Worm (Caenorhabditis elegans): Measurements from ENCODE around the gene crp-1.

crp-1 gene

ce11 chrV:10468709-10469108 lies 9.7 kb upstream of the crp-1 start:
- TF ChIP-seq fkh-2 (tag; optimal IDR thresholded peaks at IDR 0.05) (no peak), nhr-67 (tag; optimal IDR thresholded peaks at IDR 0.05) (no peak), ama-1 (optimal IDR thresholded peaks at IDR 0.05) (peak; percentile 61), snpc-4 (tag; optimal IDR thresholded peaks at IDR 0.05) (no peak), elt-3 (tag; optimal IDR thresholded peaks at IDR 0.05) (no peak)

DNA sequence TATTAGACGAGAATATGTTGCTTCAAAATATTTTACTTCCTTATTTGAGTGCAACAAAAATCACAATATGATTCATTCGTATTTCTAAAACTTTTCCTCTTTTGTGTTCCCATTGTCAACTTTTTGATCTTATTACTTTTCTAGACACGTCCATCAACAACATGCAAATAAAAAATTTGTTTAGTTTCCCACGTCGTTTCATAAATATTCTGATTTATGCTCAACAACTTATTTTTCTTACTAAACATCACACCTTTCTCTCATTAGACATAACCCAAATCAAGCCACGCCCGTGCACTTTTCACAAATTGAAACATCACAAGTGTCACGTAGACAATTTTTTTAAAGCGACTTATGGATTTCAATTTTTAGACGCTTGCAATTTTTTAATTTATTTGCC lies 8.5 kb upstream of the crp-1 start:
- TF ChIP-seq sea-2 (GFP tag; optimal IDR thresholded peaks at IDR 0.05), result no peak
- TF ChIP-seq pha-4 (tag; optimal IDR thresholded peaks at IDR 0.05), result no peak
- TF ChIP-seq jun-1 (tag; optimal IDR thresholded peaks at IDR 0.05), result no peak
- no peak for TF ChIP-seq nhr-23 (tag; optimal IDR thresholded peaks at IDR 0.05)
- no peak for TF ChIP-seq egl-27 (tag; optimal IDR thresholded peaks at IDR 0.05)

DNA sequence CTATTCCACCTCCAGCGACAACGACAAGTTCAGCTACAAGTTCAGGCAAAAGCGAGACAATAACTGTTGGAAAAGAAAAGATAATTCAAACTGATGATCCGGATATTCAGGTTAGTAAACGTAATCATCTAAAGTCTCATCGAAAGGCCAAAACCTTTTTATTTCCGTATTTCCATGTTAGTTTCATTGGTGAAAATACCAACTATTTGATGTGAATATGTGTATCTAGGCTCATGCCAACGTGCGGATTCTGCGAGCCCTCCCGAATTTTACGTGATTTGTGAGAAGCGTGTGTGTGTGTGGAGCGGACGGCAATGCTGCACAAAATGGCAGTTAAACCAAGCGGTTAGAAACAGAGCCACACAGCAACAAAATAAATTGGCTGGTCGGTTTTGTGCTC lies 7.4 kb upstream of the crp-1 start:
- TF ChIP-seq ceh-82 (tag; optimal IDR thresholded peaks at IDR 0.05) (no peak), pha-4 (tag; optimal IDR thresholded peaks at IDR 0.05) (peak; percentile 13), ama-1 (optimal IDR thresholded peaks at IDR 0.05) (peak; percentile 21), unc-62 (GFP tag; optimal IDR thresholded peaks at IDR 0.05) (no peak)

DNA sequence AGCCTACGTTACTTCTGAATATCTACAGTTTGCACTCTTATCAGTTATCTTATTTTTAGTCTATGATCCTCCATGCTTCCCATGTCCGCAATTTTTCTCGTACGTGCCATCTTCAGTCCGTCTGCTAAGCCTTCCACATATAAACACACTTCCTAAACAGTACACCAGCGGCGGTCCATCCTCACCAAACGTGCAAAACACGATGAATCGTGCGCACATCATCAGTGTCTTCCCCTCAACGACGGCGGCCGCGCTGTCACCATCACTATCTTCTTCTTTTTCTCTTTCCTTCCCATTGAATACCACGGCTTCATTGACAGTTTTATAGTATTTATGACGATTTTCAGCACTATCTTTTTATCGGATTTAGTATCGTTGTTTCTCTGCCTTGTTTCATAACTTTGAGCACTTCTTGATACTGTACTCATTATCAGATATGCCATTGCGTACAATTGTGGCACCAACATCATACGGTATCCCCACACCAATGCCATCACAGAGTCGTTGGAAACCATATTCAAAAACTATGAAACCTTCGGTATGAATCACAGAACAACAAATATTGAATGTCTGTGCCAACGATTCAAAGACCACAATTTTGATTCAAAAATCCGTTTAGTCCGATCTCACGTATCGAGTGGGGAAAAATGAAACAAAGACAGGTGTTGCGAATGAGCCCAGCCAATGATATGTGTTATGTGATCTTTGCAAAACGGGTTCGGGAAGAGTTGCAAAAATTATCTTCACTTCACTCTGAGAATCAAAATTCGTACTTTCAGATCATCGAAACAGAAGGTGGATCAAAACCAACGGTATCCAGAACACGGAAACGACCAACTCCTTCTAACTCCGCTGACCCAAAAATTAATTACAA lies 5.2 kb upstream of the crp-1 start:
- TF ChIP-seq mml-1 (tag; optimal IDR thresholded peaks at IDR 0.05), result no peak
- TF ChIP-seq snpc-4 (tag; optimal IDR thresholded peaks at IDR 0.05), result no peak
- TF ChIP-seq ama-1 (optimal IDR thresholded peaks at IDR 0.05), result peak; percentile 85
- no peak for TF ChIP-seq nhr-76 (tag; optimal IDR thresholded peaks at IDR 0.05)
- no peak for TF ChIP-seq fos-1 (tag; optimal IDR thresholded peaks at IDR 0.05)
- peak; percentile 1 for TF ChIP-seq egl-5 (tag; optimal IDR thresholded peaks at IDR 0.05)
- no peak for TF ChIP-seq lin-39 (tag; optimal IDR thresholded peaks at IDR 0.05)

- TF ChIP-seq snpc-4 (tag; optimal IDR thresholded peaks at IDR 0.05) (no peak), pha-4 (tag; optimal IDR thresholded peaks at IDR 0.05) (peak; percentile 64)
These were observed 4.3 kb upstream of the crp-1 start for ce11 chrV:10474040-10474439.

DNA sequence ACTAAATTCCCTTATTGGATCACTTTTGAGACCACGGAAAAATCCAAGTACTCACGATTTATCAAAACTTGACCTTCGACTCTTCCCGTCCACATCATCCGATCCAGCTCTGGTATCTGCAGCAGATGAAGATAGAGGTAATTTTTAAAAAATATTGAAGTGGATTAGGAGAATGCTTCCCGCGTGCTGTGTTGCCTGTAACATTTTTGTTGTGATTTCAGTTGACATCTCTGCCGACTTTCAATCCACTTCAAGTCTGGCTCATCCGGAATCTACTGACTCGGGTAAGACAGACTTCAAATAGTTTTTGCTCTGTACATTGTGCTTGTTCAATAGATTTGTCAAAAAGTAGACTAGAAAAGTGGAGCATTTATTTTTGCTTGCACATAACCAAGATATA lies 2.9 kb upstream of the crp-1 start:
- TF ChIP-seq nhr-237 (tag; optimal IDR thresholded peaks at IDR 0.05) (no peak), ceh-82 (tag; optimal IDR thresholded peaks at IDR 0.05) (no peak), mdl-1 (tag; optimal IDR thresholded peaks at IDR 0.05) (no peak), nhr-28 (tag; optimal IDR thresholded peaks at IDR 0.05) (no peak), nhr-77 (tag; optimal IDR thresholded peaks at IDR 0.05) (no peak), nhr-25 (tag; optimal IDR thresholded peaks at IDR 0.05) (no peak), ceh-16 (tag; optimal IDR thresholded peaks at IDR 0.05) (no peak), nhr-43 (tag; optimal IDR thresholded peaks at IDR 0.05; ENCODE audit: poor library complexity, severe bottlenecking) (no peak), mml-1 (tag; optimal IDR thresholded peaks at IDR 0.05) (no peak)

ce11 chrV:10476864-10477443 lies 1.4 kb upstream of the crp-1 start:
- no peak for TF ChIP-seq nhr-23 (tag; optimal IDR thresholded peaks at IDR 0.05)
- no peak for TF ChIP-seq ceh-28 (tag; optimal IDR thresholded peaks at IDR 0.05)
- peak; percentile 46 for TF ChIP-seq pha-4 (tag; optimal IDR thresholded peaks at IDR 0.05)
- no peak for TF ChIP-seq nhr-237 (tag; optimal IDR thresholded peaks at IDR 0.05)
- no peak for TF ChIP-seq lin-15B (tag; optimal IDR thresholded peaks at IDR 0.05)
- no peak for TF ChIP-seq nhr-77 (tag; optimal IDR thresholded peaks at IDR 0.05)
- no peak for TF ChIP-seq elt-3 (tag; optimal IDR thresholded peaks at IDR 0.05)
- no peak for TF ChIP-seq nhr-28 (tag; optimal IDR thresholded peaks at IDR 0.05)
- TF ChIP-seq zag-1 (tag; optimal IDR thresholded peaks at IDR 0.05), result no peak
- TF ChIP-seq nhr-76 (tag; optimal IDR thresholded peaks at IDR 0.05), result no peak
- TF ChIP-seq ZK546.5 (tag; optimal IDR thresholded peaks at IDR 0.05), result no peak
- TF ChIP-seq nfya-1 (tag; optimal IDR thresholded peaks at IDR 0.05; ENCODE audit: insufficient read depth), result no peak
- TF ChIP-seq ama-1 (optimal IDR thresholded peaks at IDR 0.05), result peak; percentile 95
- TF ChIP-seq pqm-1 (tag; optimal IDR thresholded peaks at IDR 0.05), result no peak
- TF ChIP-seq ceh-9 (tag; optimal IDR thresholded peaks at IDR 0.05), result no peak
- TF ChIP-seq mml-1 (tag; optimal IDR thresholded peaks at IDR 0.05), result no peak
- no peak for TF ChIP-seq fkh-10 (GFP tag; optimal IDR thresholded peaks at IDR 0.05)
- TF ChIP-seq daf-12 (tag; optimal IDR thresholded peaks at IDR 0.05), result no peak
- TF ChIP-seq lin-39 (tag; optimal IDR thresholded peaks at IDR 0.05), result no peak
- TF ChIP-seq tbx-2 (tag; optimal IDR thresholded peaks at IDR 0.05), result no peak
- TF ChIP-seq eor-1 (tag; optimal IDR thresholded peaks at IDR 0.05), result peak in 1 of 2 experiments; percentile 22
- TF ChIP-seq elt-2 (tag; optimal IDR thresholded peaks at IDR 0.05), result no peak
- TF ChIP-seq sea-2 (GFP tag; optimal IDR thresholded peaks at IDR 0.05), result no peak

Data from whole organism, L3 larva.